Worm (Caenorhabditis elegans) whole organism, mixed stage, embryonic: ENCODE data around the gene nhr-140.

ENCODE experiments used
- M03D4.4 ChIP-seq: sonication (generic microtip); optimal IDR thresholded peaks from 2 replicates; lab custom pipeline; 2017; ENCODE audit warnings: mild to moderate bottlenecking, missing genetic modification characterization, missing compliant biosample characterization
- ceh-43 ChIP-seq: fragments of 200-800 bp; sonication (Bioruptor generic); optimal IDR thresholded peaks from 2 replicates; lab custom pipeline; 2018; ENCODE audit warnings: mild to moderate bottlenecking, missing genetic modification characterization, moderate library complexity, missing compliant biosample characterization
- ces-1 ChIP-seq: fragments of 150-350 bp; optimal IDR thresholded peaks from 2 replicates; lab custom pipeline; 2014; ENCODE audit warnings: missing biosample characterization, missing genetic modification reagents, missing genetic modification characterization
- lin-13 ChIP-seq: fragments of 150-350 bp; optimal IDR thresholded peaks from 2 replicates; lab custom pipeline; 2014; ENCODE audit warnings: missing biosample characterization, missing genetic modification characterization
- nhr-12 ChIP-seq: fragments of 150-350 bp; optimal IDR thresholded peaks from 2 replicates; lab custom pipeline; 2014; ENCODE audit warnings: missing biosample characterization, missing genetic modification characterization
- nhr-237 ChIP-seq: fragments of 150-350 bp; optimal IDR thresholded peaks from 2 replicates; lab custom pipeline; 2014; ENCODE audit warnings: missing biosample characterization, missing genetic modification characterization
- pha-4 ChIP-seq: fragments of 150-350 bp; optimal IDR thresholded peaks from 2 replicates; lab custom pipeline; 2018; ENCODE audit warnings: missing biosample characterization, missing genetic modification reagents, missing genetic modification characterization
- sem-2 ChIP-seq: fragments of 200-800 bp; sonication (Bioruptor generic); optimal IDR thresholded peaks from 2 replicates; lab custom pipeline; 2018; ENCODE audit warnings: mild to moderate bottlenecking, missing genetic modification characterization, missing compliant biosample characterization
- snpc-4 ChIP-seq: fragments of 150-350 bp; optimal IDR thresholded peaks from 2 replicates; lab custom pipeline; 2014; ENCODE audit warnings: missing biosample characterization, missing genetic modification characterization
- unc-39 ChIP-seq: fragments of 150-350 bp; optimal IDR thresholded peaks from 2 replicates; lab custom pipeline; 2014; ENCODE audit warnings: missing biosample characterization, missing genetic modification characterization
- unc-62 ChIP-seq: fragments of 150-350 bp; optimal IDR thresholded peaks from 2 replicates; lab custom pipeline; 2014; ENCODE audit warnings: missing biosample characterization, missing genetic modification reagents, missing genetic modification characterization

ce11 chrV:6948225-6948624 lies 41.3 kb downstream of the nhr-140 start, which contains the start of gene Y57E12B.1:
- TF ChIP-seq lin-13 (tag; lab: Kevin White, UChicago) (no peak), M03D4.4 (tag; lab: Kevin White, UChicago) (no peak), pha-4 (tag; lab: Kevin White, UChicago) (no peak), unc-62 (GFP tag; lab: Kevin White, UChicago) (no peak), ceh-43 (GFP tag; lab: Kevin White, UChicago) (no peak), sem-2 (GFP tag; lab: Kevin White, UChicago) (no peak), unc-39 (tag; lab: Kevin White, UChicago) (no peak), nhr-237 (tag; lab: Kevin White, UChicago) (no peak), snpc-4 (no peak), ces-1 (GFP tag; lab: Kevin White, UChicago) (no peak), nhr-12 (no peak)
